Fruit fly (Drosophila melanogaster): ENCODE measurements around the gene Trx2.

Gene Trx2

dm6 chr2L:9576269-9576933, 36.6 kb upstream of the Trx2 start, which contains the start of gene Mtpalpha (continued):
- TF ChIP-seq CG3065 (GFP tag; optimal IDR thresholded peaks at IDR 0.05), result peak; percentile 20
- TF ChIP-seq Gug (GFP tag; IDR thresholded peaks at IDR 0.05), result 0 out of 4 replicates have a peak, but pooled peaks have one; percentile 20
- peak; percentile 18 for TF ChIP-seq jumu (GFP tag; optimal IDR thresholded peaks at IDR 0.05)
- TF ChIP-seq BEAF-32 (GFP tag; optimal IDR thresholded peaks at IDR 0.05), result peak; percentile 28
- TF ChIP-seq Meics (GFP tag; optimal IDR thresholded peaks at IDR 0.05), result peak; percentile 49
- peak; percentile 63 for TF ChIP-seq vvl (GFP tag; IDR thresholded peaks at IDR 0.05)
- TF ChIP-seq CG17612 (GFP tag; IDR thresholded peaks at IDR 0.05), result no peak
- peak; percentile 1 for TF ChIP-seq CG3163 (GFP tag; optimal IDR thresholded peaks at IDR 0.05)
- no peak for TF ChIP-seq CG33557 (GFP tag; optimal IDR thresholded peaks at IDR 0.05)
- TF ChIP-seq CG6689 (GFP tag; IDR thresholded peaks at IDR 0.05), result no peak
- TF ChIP-seq Eip74EF (GFP tag; optimal IDR thresholded peaks at IDR 0.05), result peak in 1 of 2 experiments; percentile 4
- peak; percentile 43 for TF ChIP-seq CG30403 (GFP tag; optimal IDR thresholded peaks at IDR 0.05)
- TF ChIP-seq crc (GFP tag; optimal IDR thresholded peaks at IDR 0.05), result no peak
- TF ChIP-seq slbo (GFP tag; IDR thresholded peaks at IDR 0.05), result peak; percentile 63; the same call in 1 of the 2 replicates
- TF ChIP-seq sc (optimal IDR thresholded peaks at IDR 0.05), result no peak
- TF ChIP-seq sc (GFP tag; optimal IDR thresholded peaks at IDR 0.05), result no peak
- peak; percentile 93 for TF ChIP-seq gfzf (GFP tag; optimal IDR thresholded peaks at IDR 0.05)
- TF ChIP-seq zfh2 (GFP tag; optimal IDR thresholded peaks at IDR 0.05), result peak; percentile 9
- peak; percentile 84 for TF ChIP-seq stwl (tag; optimal IDR thresholded peaks at IDR 0.05)
- TF ChIP-seq CG18599 (GFP tag; optimal IDR thresholded peaks at IDR 0.05), result no peak
- TF ChIP-seq chn (GFP tag; optimal IDR thresholded peaks at IDR 0.05), result no peak
- no peak for TF ChIP-seq h (optimal IDR thresholded peaks at IDR 0.05)
- TF ChIP-seq tna (GFP tag; IDR thresholded peaks at IDR 0.05; ENCODE audit: partially characterized antibody), result no peak; the same call in 1 of the 2 replicates
- peak; percentile 42 for TF ChIP-seq CG9876 (GFP tag; optimal IDR thresholded peaks at IDR 0.05)
- TF ChIP-seq jing (GFP tag; optimal IDR thresholded peaks at IDR 0.05), result no peak
- TF ChIP-seq HLH3B (GFP tag; IDR thresholded peaks at IDR 0.05), result no peak
- TF ChIP-seq MESR4 (GFP tag; optimal IDR thresholded peaks at IDR 0.05), result peak; percentile 46
- TF ChIP-seq dm (GFP tag; optimal IDR thresholded peaks at IDR 0.05), result no peak
- TF ChIP-seq Fer3 (tag; optimal IDR thresholded peaks at IDR 0.05), result peak; percentile 4
- TF ChIP-seq CG7786 (GFP tag; optimal IDR thresholded peaks at IDR 0.05), result no peak
- peak; percentile 12; the same call in 1 of the 2 replicates for TF ChIP-seq bbx (GFP tag; IDR thresholded peaks at IDR 0.05; ENCODE audit: partially characterized antibody)
- TF ChIP-seq NC2β (GFP tag; optimal IDR thresholded peaks at IDR 0.05), result peak; percentile 23
- no peak for TF ChIP-seq CG34224 (GFP tag; IDR thresholded peaks at IDR 0.05; ENCODE audit: partially characterized antibody)
- TF ChIP-seq CG13894 (tag; optimal IDR thresholded peaks at IDR 0.05), result peak; percentile 82
- TF ChIP-seq bcd (GFP tag; optimal IDR thresholded peaks at IDR 0.05), result no peak
- no peak for TF ChIP-seq Dfd (GFP tag; optimal IDR thresholded peaks at IDR 0.05)
- TF ChIP-seq ci (GFP tag; IDR thresholded peaks at IDR 0.05), result peak; percentile 76
- peak; percentile 7 for TF ChIP-seq CG17359 (tag; optimal IDR thresholded peaks at IDR 0.05)
- peak; percentile 100 for TF ChIP-seq nom (GFP tag; optimal IDR thresholded peaks at IDR 0.05)
- no peak for TF ChIP-seq CG7745 (tag; optimal IDR thresholded peaks at IDR 0.05)
- TF ChIP-seq luna (GFP tag; optimal IDR thresholded peaks at IDR 0.05), result no peak
- TF ChIP-seq sens-2 (GFP tag; IDR thresholded peaks at IDR 0.05), result no peak
- no peak for TF ChIP-seq CG2202 (tag; optimal IDR thresholded peaks at IDR 0.05)
- no peak for TF ChIP-seq CG2875 (GFP tag; optimal IDR thresholded peaks at IDR 0.05)
- peak; percentile 55 for TF ChIP-seq HmgZ (tag; optimal IDR thresholded peaks at IDR 0.05)
- peak in 1 of 2 experiments; percentile 36 for TF ChIP-seq Hr78 (GFP tag; optimal IDR thresholded peaks at IDR 0.05)
- peak; percentile 47 for TF ChIP-seq ssp (GFP tag; IDR thresholded peaks at IDR 0.05)
- TF ChIP-seq zfh1 (GFP tag; IDR thresholded peaks at IDR 0.05), result no peak
- peak; percentile 42 for TF ChIP-seq CG6765 (GFP tag; optimal IDR thresholded peaks at IDR 0.05)
